Worm (Caenorhabditis elegans) whole organism, L1 larva: Measurements from ENCODE around the gene D1046.2.

Experiments used
- dpl-1 ChIP-seq, 3 experiments: fragments of 150-350 bp in 2 of 3; sonication (generic microtip) in 1 of 3; optimal IDR thresholded peaks; 2 replicates each; lab custom pipeline; 2014 to 2017; ENCODE audit warnings: missing biosample characterization in 3 of 3, missing genetic modification characterization in 3 of 3, missing genetic modification reagents in 3 of 3
- efl-3 ChIP-seq: fragments of 200-800 bp; sonication (Bioruptor generic); optimal IDR thresholded peaks from 2 replicates; lab custom pipeline; 2018; ENCODE audit warnings: mild to moderate bottlenecking, missing genetic modification characterization, missing compliant biosample characterization
- egl-27 ChIP-seq, 2 experiments: fragments of 150-350 bp in 1 of 2; sonication (generic microtip); optimal IDR thresholded peaks; 3 replicates each; lab custom pipeline; 2017 to 2018; ENCODE audit warnings: missing biosample characterization in 2 of 2, missing genetic modification characterization in 2 of 2, missing genetic modification reagents in 2 of 2
- elt-2 ChIP-seq: sonication (generic microtip); optimal IDR thresholded peaks from 2 replicates; lab custom pipeline; 2016; ENCODE audit warnings: missing genetic modification characterization, mild to moderate bottlenecking, inconsistent platforms, missing compliant biosample characterization, missing genetic modification reagents
- irx-1 ChIP-seq: sonication (generic microtip); optimal IDR thresholded peaks from 2 replicates; lab custom pipeline; 2016; ENCODE audit warnings: missing genetic modification characterization, missing compliant biosample characterization
- jun-1 ChIP-seq: fragments of 150-350 bp; optimal IDR thresholded peaks from 2 replicates; lab custom pipeline; 2014; ENCODE audit warnings: missing biosample characterization, missing genetic modification reagents, missing genetic modification characterization
- lsy-2 ChIP-seq, 2 experiments: fragments of 150-350 bp; optimal IDR thresholded peaks; 2 replicates each; lab custom pipeline; 2014; ENCODE audit warnings: missing biosample characterization in 2 of 2, missing genetic modification characterization in 2 of 2
- mdl-1 ChIP-seq, 2 experiments: fragments of 150-350 bp; optimal IDR thresholded peaks; 2 replicates each; lab custom pipeline; 2014 to 2017; ENCODE audit warnings: missing biosample characterization in 2 of 2, missing genetic modification characterization in 2 of 2, inconsistent platforms in 1 of 2
- nhr-19 ChIP-seq: fragments of 200-800 bp; sonication (Bioruptor generic); conservative IDR thresholded peaks from 2 replicates; pipeline ENCODE4 v1.3.6; 2022; ENCODE audit warnings: missing genetic modification characterization, missing compliant biosample characterization
- rnt-1 ChIP-seq: sonication (generic microtip); optimal IDR thresholded peaks from 2 replicates; lab custom pipeline; 2016; ENCODE audit warnings: mild to moderate bottlenecking, missing genetic modification characterization, moderate library complexity, missing compliant biosample characterization
- snpc-4 ChIP-seq: fragments of 150-350 bp; optimal IDR thresholded peaks from 2 replicates; lab custom pipeline; 2014; ENCODE audit warnings: missing biosample characterization, missing genetic modification characterization
- tbx-2 ChIP-seq: sonication (generic microtip); optimal IDR thresholded peaks from 2 replicates; lab custom pipeline; 2016; ENCODE audit warnings: missing genetic modification characterization, missing compliant biosample characterization
- vab-15 ChIP-seq: sonication (generic microtip); optimal IDR thresholded peaks from 2 replicates; lab custom pipeline; 2017; ENCODE audit warnings: missing genotype, mild to moderate bottlenecking, missing genetic modification characterization, missing compliant biosample characterization
- ztf-11 ChIP-seq, 2 experiments: sonication (generic microtip); optimal IDR thresholded peaks; 2 replicates each; lab custom pipeline; 2016 to 2017; ENCODE audit warnings: missing genetic modification characterization in 2 of 2, missing biosample characterization in 1 of 2, missing compliant biosample characterization in 1 of 2

DNA sequence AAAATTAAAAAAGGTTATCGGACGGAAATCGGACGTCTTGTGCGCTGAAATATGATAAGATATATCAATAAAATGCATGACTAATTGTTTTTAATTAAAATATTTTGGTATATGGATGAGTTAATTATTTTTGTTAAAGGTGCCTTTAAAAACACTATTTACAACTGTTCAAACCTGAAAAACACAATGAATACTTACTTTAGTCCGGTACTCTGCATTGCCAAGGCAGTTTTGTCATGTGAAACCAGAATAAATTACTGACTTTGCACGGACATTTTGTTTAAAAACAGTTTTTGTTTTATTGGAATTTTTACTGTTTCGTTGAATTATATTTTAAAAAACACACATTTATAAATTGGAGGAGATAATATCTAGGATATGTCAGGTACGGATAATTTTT, 42.1 kb upstream of the D1046.2 start, which contains the start of gene suex-2:
- TF ChIP-seq snpc-4 (tag; lab: Kevin White, UChicago), result no peak
- no peak for TF ChIP-seq irx-1 (tag; lab: Kevin White, UChicago)
- TF ChIP-seq mdl-1 (tag; optimal IDR thresholded peaks at IDR 0.05; lab: Kevin White, UChicago), result no peak
- no peak for TF ChIP-seq vab-15
- TF ChIP-seq nhr-19 (GFP tag; lab: Robert Waterston, UW), result no peak
- TF ChIP-seq ztf-11 (tag; optimal IDR thresholded peaks at IDR 0.05; lab: Kevin White, UChicago), result no peak
- no peak for TF ChIP-seq egl-27 (tag; optimal IDR thresholded peaks at IDR 0.05; lab: Kevin White, UChicago)
- no peak for TF ChIP-seq rnt-1 (tag; lab: Kevin White, UChicago)
- no peak for TF ChIP-seq efl-3 (GFP tag; lab: Kevin White, UChicago)
- no peak for TF ChIP-seq tbx-2 (tag; lab: Kevin White, UChicago)
- no peak for TF ChIP-seq elt-2
- TF ChIP-seq dpl-1 (GFP tag; optimal IDR thresholded peaks at IDR 0.05; lab: Kevin White, UChicago), result no peak
- no peak for TF ChIP-seq lsy-2 (tag; optimal IDR thresholded peaks at IDR 0.05; lab: Kevin White, UChicago)
- TF ChIP-seq jun-1 (tag; lab: Kevin White, UChicago), result no peak
